1 fruit fly cellular context compared by ENCODE assay signal in genomic region chr2L:5054953-5055352, dm6.
A peak's percentile ranks its signal among the peaks of the same experiment; 100 is the strongest.
TF ChIP-seq lines count a peak whose summit lies in the region.

TSS of gene CG14036 (minus strand) at chr2L:5055016.
TSS of gene His3.3A (plus strand) at chr2L:5055058.

TF ChIP-seq in whole organism, embryonic, 481 proteins besides CTCF, POLR2A, EP300 and RAD21 (continued from another document):
- TF ChIP-seq CG2678 (tag; optimal IDR thresholded peaks at IDR 0.05; lab: Kevin White, UChicago) = peak; percentile 14
- peak; percentile 56 for TF ChIP-seq nmo (GFP tag; optimal IDR thresholded peaks at IDR 0.05; lab: Kevin White, UChicago)
- TF ChIP-seq Hey (tag; optimal IDR thresholded peaks at IDR 0.05; lab: Kevin White, UChicago) = no peak
- peak; percentile 30 for TF ChIP-seq B-H2 (GFP tag; optimal IDR thresholded peaks at IDR 0.05; lab: Kevin White, UChicago)
- no peak for TF ChIP-seq CG3065 (GFP tag; optimal IDR thresholded peaks at IDR 0.05; lab: Kevin White, UChicago)
- no peak for TF ChIP-seq Ada2b (GFP tag; IDR thresholded peaks at IDR 0.05; lab: Robert Waterston, UW)
- TF ChIP-seq Hand (GFP tag; optimal IDR thresholded peaks at IDR 0.05; lab: Kevin White, UChicago) = no peak
- peak; percentile 60 for TF ChIP-seq bbx (GFP tag; IDR thresholded peaks at IDR 0.05; lab: Robert Waterston, UW; ENCODE audit: partially characterized antibody)
- TF ChIP-seq CG1233 (GFP tag; optimal IDR thresholded peaks at IDR 0.05; lab: Kevin White, UChicago) = no peak
- no peak for TF ChIP-seq CG10979 (tag; optimal IDR thresholded peaks at IDR 0.05; lab: Kevin White, UChicago)
- 0 out of 3 replicates have a peak, but pooled peaks have one; percentile 20 for TF ChIP-seq CG7963 (GFP tag; IDR thresholded peaks at IDR 0.05; lab: Robert Waterston, UW; ENCODE audit: partially characterized antibody)
- peak; percentile 15 for TF ChIP-seq grau (tag; optimal IDR thresholded peaks at IDR 0.05; lab: Kevin White, UChicago)
- no peak for TF ChIP-seq Neu2 (GFP tag; optimal IDR thresholded peaks at IDR 0.05; lab: Kevin White, UChicago; ENCODE audit: borderline replicate concordance)
- peak; percentile 52; the same call in 2 of the 3 replicates for TF ChIP-seq zen2 (GFP tag; IDR thresholded peaks at IDR 0.05; lab: Robert Waterston, UW; ENCODE audit: partially characterized antibody)
- TF ChIP-seq ro (GFP tag; IDR thresholded peaks at IDR 0.05; lab: Robert Waterston, UW) = no peak
- TF ChIP-seq ase (GFP tag; IDR thresholded peaks at IDR 0.05; lab: Robert Waterston, UW) = no peak
- no peak for TF ChIP-seq pb (GFP tag; optimal IDR thresholded peaks at IDR 0.05; lab: Kevin White, UChicago)
- no peak for TF ChIP-seq cwo (GFP tag; optimal IDR thresholded peaks at IDR 0.05; lab: Kevin White, UChicago)
- TF ChIP-seq CHES-1-like (GFP tag; optimal IDR thresholded peaks at IDR 0.05; lab: Kevin White, UChicago) = peak; percentile 53
- no peak for TF ChIP-seq Atf6 (GFP tag; IDR thresholded peaks at IDR 0.05; lab: Robert Waterston, UW)
- no peak for TF ChIP-seq D (optimal IDR thresholded peaks at IDR 0.05; lab: Kevin White, UChicago)
- TF ChIP-seq D (GFP tag; optimal IDR thresholded peaks at IDR 0.05; lab: Kevin White, UChicago) = no peak
- no peak for TF ChIP-seq Kr (GFP tag; optimal IDR thresholded peaks at IDR 0.05; lab: Kevin White, UChicago)
- TF ChIP-seq CG4282 (GFP tag; optimal IDR thresholded peaks at IDR 0.05; lab: Kevin White, UChicago) = no peak
- TF ChIP-seq CG14860 (GFP tag; IDR thresholded peaks at IDR 0.05; lab: Robert Waterston, UW; ENCODE audit: partially characterized antibody) = peak; percentile 58; the same call in 2 of the 3 replicates
- peak; percentile 69 for TF ChIP-seq Blimp-1 (GFP tag; optimal IDR thresholded peaks at IDR 0.05; lab: Kevin White, UChicago)
- peak; percentile 41 for TF ChIP-seq CG13894 (tag; optimal IDR thresholded peaks at IDR 0.05; lab: Kevin White, UChicago)
- no peak for TF ChIP-seq Dfd (GFP tag; optimal IDR thresholded peaks at IDR 0.05; lab: Kevin White, UChicago)
- TF ChIP-seq mld (GFP tag; IDR thresholded peaks at IDR 0.05; lab: Robert Waterston, UW; ENCODE audit: partially characterized antibody) = 0 out of 3 replicates have a peak, but pooled peaks have one; percentile 41
- TF ChIP-seq CG12659 (GFP tag; optimal IDR thresholded peaks at IDR 0.05; lab: Kevin White, UChicago) = peak; percentile 64
- TF ChIP-seq nom (GFP tag; optimal IDR thresholded peaks at IDR 0.05; lab: Kevin White, UChicago) = peak; percentile 29
- peak; percentile 56 for TF ChIP-seq CG3281 (GFP tag; optimal IDR thresholded peaks at IDR 0.05; lab: Kevin White, UChicago)
- no peak for TF ChIP-seq HmgD (GFP tag; optimal IDR thresholded peaks at IDR 0.05; lab: Kevin White, UChicago)
- TF ChIP-seq CG9727 (GFP tag; optimal IDR thresholded peaks at IDR 0.05; lab: Kevin White, UChicago) = peak; percentile 32
- TF ChIP-seq CG8388 (GFP tag; optimal IDR thresholded peaks at IDR 0.05; lab: Kevin White, UChicago) = no peak
- peak; percentile 75 for TF ChIP-seq Myb (GFP tag; optimal IDR thresholded peaks at IDR 0.05; lab: Kevin White, UChicago)
- TF ChIP-seq CG4707 (GFP tag; optimal IDR thresholded peaks at IDR 0.05; lab: Kevin White, UChicago) = no peak
- TF ChIP-seq rib (GFP tag; IDR thresholded peaks at IDR 0.05; lab: Robert Waterston, UW) = no peak
- TF ChIP-seq Spps (tag; optimal IDR thresholded peaks at IDR 0.05; lab: Kevin White, UChicago) = peak; percentile 1
- peak; percentile 56 for TF ChIP-seq CG17829 (tag; optimal IDR thresholded peaks at IDR 0.05; lab: Kevin White, UChicago)
- TF ChIP-seq stc (GFP tag; IDR thresholded peaks at IDR 0.05; lab: Robert Waterston, UW) = no peak
- no peak for TF ChIP-seq B-H1 (GFP tag; IDR thresholded peaks at IDR 0.05; lab: Robert Waterston, UW)
- TF ChIP-seq CG2875 (GFP tag; optimal IDR thresholded peaks at IDR 0.05; lab: Kevin White, UChicago) = no peak
- no peak for TF ChIP-seq danr (GFP tag; IDR thresholded peaks at IDR 0.05; lab: Robert Waterston, UW)
- no peak for TF ChIP-seq Max (GFP tag; optimal IDR thresholded peaks at IDR 0.05; lab: Kevin White, UChicago)
- peak; percentile 42 for TF ChIP-seq Hmr (GFP tag; optimal IDR thresholded peaks at IDR 0.05; lab: Kevin White, UChicago)
- TF ChIP-seq Adf1 (GFP tag; IDR thresholded peaks at IDR 0.05; lab: Robert Waterston, UW) = no peak
- TF ChIP-seq ERR (GFP tag; optimal IDR thresholded peaks at IDR 0.05; lab: Kevin White, UChicago) = no peak
- no peak for TF ChIP-seq CG3838 (GFP tag; optimal IDR thresholded peaks at IDR 0.05; lab: Kevin White, UChicago)
- peak; percentile 86 for TF ChIP-seq sd (tag; optimal IDR thresholded peaks at IDR 0.05; lab: Kevin White, UChicago)
- no peak for TF ChIP-seq pros (GFP tag; optimal IDR thresholded peaks at IDR 0.05; lab: Kevin White, UChicago)
- TF ChIP-seq Xbp1 (GFP tag; optimal IDR thresholded peaks at IDR 0.05; lab: Kevin White, UChicago) = peak; percentile 18
- TF ChIP-seq psq (GFP tag; optimal IDR thresholded peaks at IDR 0.05; lab: Kevin White, UChicago) = no peak
- peak; percentile 24 for TF ChIP-seq jumu (GFP tag; optimal IDR thresholded peaks at IDR 0.05; lab: Kevin White, UChicago)
- TF ChIP-seq her (GFP tag; optimal IDR thresholded peaks at IDR 0.05; lab: Kevin White, UChicago) = no peak
- TF ChIP-seq pita (GFP tag; optimal IDR thresholded peaks at IDR 0.05; lab: Kevin White, UChicago) = no peak
- TF ChIP-seq gem (tag; optimal IDR thresholded peaks at IDR 0.05; lab: Kevin White, UChicago) = peak; percentile 5
- TF ChIP-seq CG6765 (GFP tag; optimal IDR thresholded peaks at IDR 0.05; lab: Kevin White, UChicago) = no peak
- no peak for TF ChIP-seq ranshi (GFP tag; IDR thresholded peaks at IDR 0.05; lab: Robert Waterston, UW)
- TF ChIP-seq CG6854 (GFP tag; optimal IDR thresholded peaks at IDR 0.05; lab: Kevin White, UChicago) = no peak
- TF ChIP-seq ap (GFP tag; IDR thresholded peaks at IDR 0.05; lab: Robert Waterston, UW) = no peak
- no peak for TF ChIP-seq CG14050 (GFP tag; IDR thresholded peaks at IDR 0.05; lab: Robert Waterston, UW)
- no peak for TF ChIP-seq CG10462 (GFP tag; optimal IDR thresholded peaks at IDR 0.05; lab: Kevin White, UChicago)
- TF ChIP-seq en (GFP tag; optimal IDR thresholded peaks at IDR 0.05; lab: Kevin White, UChicago) = no peak
- no peak for TF ChIP-seq CG18476 (GFP tag; optimal IDR thresholded peaks at IDR 0.05; lab: Kevin White, UChicago)
- no peak for TF ChIP-seq CG15479 (GFP tag; optimal IDR thresholded peaks at IDR 0.05; lab: Kevin White, UChicago)
- no peak for TF ChIP-seq dpn (GFP tag; optimal IDR thresholded peaks at IDR 0.05; lab: Kevin White, UChicago)
- no peak for TF ChIP-seq pan (optimal IDR thresholded peaks at IDR 0.05; lab: Kevin White, UChicago)
- peak in 1 of 2 experiments; percentile 36 for TF ChIP-seq pan (GFP tag; optimal IDR thresholded peaks at IDR 0.05 in 1 of 2, IDR thresholded peaks at IDR 0.05 in 1 of 2)
- peak; percentile 24 for TF ChIP-seq HHEX (GFP tag; optimal IDR thresholded peaks at IDR 0.05; lab: Kevin White, UChicago)
- no peak for TF ChIP-seq Usf (GFP tag; optimal IDR thresholded peaks at IDR 0.05; lab: Kevin White, UChicago)
- no peak for TF ChIP-seq cg (GFP tag; optimal IDR thresholded peaks at IDR 0.05; lab: Kevin White, UChicago)
- TF ChIP-seq vvl (GFP tag; IDR thresholded peaks at IDR 0.05; lab: Robert Waterston, UW) = 0 out of 2 replicates have a peak, but pooled peaks have one; percentile 47
- TF ChIP-seq CG33557 (GFP tag; optimal IDR thresholded peaks at IDR 0.05; lab: Kevin White, UChicago) = no peak
- TF ChIP-seq CG5180 (GFP tag; optimal IDR thresholded peaks at IDR 0.05; lab: Kevin White, UChicago) = no peak
- peak; percentile 20 for TF ChIP-seq nerfin-1 (tag; optimal IDR thresholded peaks at IDR 0.05; lab: Kevin White, UChicago)
- peak; percentile 59; the same call in 1 of the 2 replicates for TF ChIP-seq CG42726 (GFP tag; IDR thresholded peaks at IDR 0.05; lab: Robert Waterston, UW; ENCODE audit: partially characterized antibody)
- no peak for TF ChIP-seq prd (optimal IDR thresholded peaks at IDR 0.05; lab: Kevin White, UChicago)
- no peak for TF ChIP-seq prd (GFP tag; IDR thresholded peaks at IDR 0.05; lab: Robert Waterston, UW)
- no peak for TF ChIP-seq CG6683 (GFP tag; optimal IDR thresholded peaks at IDR 0.05; lab: Kevin White, UChicago)
- peak; percentile 91 for TF ChIP-seq E2f2 (GFP tag; IDR thresholded peaks at IDR 0.05; lab: Robert Waterston, UW)
- TF ChIP-seq knrl (GFP tag; IDR thresholded peaks at IDR 0.05; lab: Robert Waterston, UW; ENCODE audit: partially characterized antibody) = peak; percentile 52; the same call in 2 of the 3 replicates
- no peak for TF ChIP-seq CG6689 (GFP tag; IDR thresholded peaks at IDR 0.05; lab: Robert Waterston, UW)
- TF ChIP-seq CG8359 (GFP tag; optimal IDR thresholded peaks at IDR 0.05; lab: Kevin White, UChicago; ENCODE audit: borderline replicate concordance) = no peak
- no peak for TF ChIP-seq odd (GFP tag; optimal IDR thresholded peaks at IDR 0.05; lab: Kevin White, UChicago)
- peak; percentile 68; the same call in 1 of the 4 replicates for TF ChIP-seq chinmo (GFP tag; IDR thresholded peaks at IDR 0.05; lab: Robert Waterston, UW; ENCODE audit: partially characterized antibody)
- TF ChIP-seq sna (GFP tag; IDR thresholded peaks at IDR 0.05; lab: Robert Waterston, UW; ENCODE audit: partially characterized antibody) = peak; percentile 66
- peak; percentile 42 for TF ChIP-seq Rfx (GFP tag; IDR thresholded peaks at IDR 0.05; lab: Robert Waterston, UW)
- no peak for TF ChIP-seq Nf-YA (GFP tag; IDR thresholded peaks at IDR 0.05; lab: Robert Waterston, UW)
- peak; percentile 21 for TF ChIP-seq shn (GFP tag; optimal IDR thresholded peaks at IDR 0.05; lab: Kevin White, UChicago)
- peak; percentile 21 for TF ChIP-seq pho (GFP tag; optimal IDR thresholded peaks at IDR 0.05; lab: Kevin White, UChicago)
- no peak for TF ChIP-seq CG14014 (GFP tag; IDR thresholded peaks at IDR 0.05; lab: Robert Waterston, UW)
- TF ChIP-seq zfh1 (GFP tag; IDR thresholded peaks at IDR 0.05; lab: Robert Waterston, UW) = no peak
- TF ChIP-seq CG18262 (tag; optimal IDR thresholded peaks at IDR 0.05; lab: Kevin White, UChicago) = no peak
- TF ChIP-seq dimm (GFP tag; IDR thresholded peaks at IDR 0.05; lab: Robert Waterston, UW) = no peak
- no peak for TF ChIP-seq wor (GFP tag; IDR thresholded peaks at IDR 0.05; lab: Robert Waterston, UW)
- peak; percentile 43; the same call in 1 of the 2 replicates for TF ChIP-seq inv (GFP tag; IDR thresholded peaks at IDR 0.05; lab: Robert Waterston, UW; ENCODE audit: partially characterized antibody)
- TF ChIP-seq Mes4 (GFP tag; optimal IDR thresholded peaks at IDR 0.05; lab: Kevin White, UChicago) = no peak
- TF ChIP-seq CG11456 (GFP tag; IDR thresholded peaks at IDR 0.05; lab: Robert Waterston, UW) = no peak
- peak; percentile 69 for TF ChIP-seq unc-4 (GFP tag; IDR thresholded peaks at IDR 0.05; lab: Robert Waterston, UW; ENCODE audit: partially characterized antibody)
- no peak for TF ChIP-seq disco-r (GFP tag; optimal IDR thresholded peaks at IDR 0.05; lab: Kevin White, UChicago)
- TF ChIP-seq onecut (GFP tag; IDR thresholded peaks at IDR 0.05; lab: Robert Waterston, UW) = no peak
- TF ChIP-seq cad (GFP tag; optimal IDR thresholded peaks at IDR 0.05; lab: Kevin White, UChicago) = no peak
- no peak for TF ChIP-seq sr (GFP tag; IDR thresholded peaks at IDR 0.05; lab: Robert Waterston, UW)
- no peak for TF ChIP-seq CG8478 (optimal IDR thresholded peaks at IDR 0.05; lab: Kevin White, UChicago)
- TF ChIP-seq HLH54F (GFP tag; optimal IDR thresholded peaks at IDR 0.05; lab: Kevin White, UChicago) = peak; percentile 12
- TF ChIP-seq Bdp1 (GFP tag; optimal IDR thresholded peaks at IDR 0.05; lab: Kevin White, UChicago) = no peak
- peak; percentile 46 for TF ChIP-seq CG2120 (GFP tag; optimal IDR thresholded peaks at IDR 0.05; lab: Kevin White, UChicago)
- TF ChIP-seq HLHmδ (GFP tag; optimal IDR thresholded peaks at IDR 0.05; lab: Kevin White, UChicago) = peak; percentile 74
- TF ChIP-seq Camta (GFP tag; optimal IDR thresholded peaks at IDR 0.05; lab: Kevin White, UChicago) = no peak
- peak; percentile 63; the same call in 2 of the 3 replicates for TF ChIP-seq Opbp (GFP tag; IDR thresholded peaks at IDR 0.05; lab: Robert Waterston, UW; ENCODE audit: partially characterized antibody)
- peak; percentile 41 for TF ChIP-seq Ets65A (GFP tag; lab: Kevin White, UChicago)
- no peak for TF ChIP-seq CG2129 (GFP tag; IDR thresholded peaks at IDR 0.05; lab: Robert Waterston, UW; ENCODE audit: partially characterized antibody)
- no peak for TF ChIP-seq slou (GFP tag; optimal IDR thresholded peaks at IDR 0.05; lab: Kevin White, UChicago)
- TF ChIP-seq CG13287 (GFP tag; IDR thresholded peaks at IDR 0.05; lab: Robert Waterston, UW; ENCODE audit: partially characterized antibody) = peak; percentile 81
- no peak for TF ChIP-seq CG10209 (GFP tag; optimal IDR thresholded peaks at IDR 0.05; lab: Kevin White, UChicago)
- no peak for TF ChIP-seq CG4424 (GFP tag; optimal IDR thresholded peaks at IDR 0.05; lab: Kevin White, UChicago)
- peak; percentile 37 for TF ChIP-seq Nf-YC (tag; optimal IDR thresholded peaks at IDR 0.05; lab: Kevin White, UChicago)
- peak; percentile 69 for TF ChIP-seq CG16813 (GFP tag; IDR thresholded peaks at IDR 0.05; lab: Robert Waterston, UW; ENCODE audit: partially characterized antibody)
- no peak for TF ChIP-seq Elba2 (GFP tag; optimal IDR thresholded peaks at IDR 0.05; lab: Kevin White, UChicago)
- TF ChIP-seq CG31224 (GFP tag; IDR thresholded peaks at IDR 0.05; lab: Robert Waterston, UW) = no peak
- no peak for TF ChIP-seq Lhr (GFP tag; optimal IDR thresholded peaks at IDR 0.05; lab: Kevin White, UChicago)
- no peak for TF ChIP-seq chn (GFP tag; optimal IDR thresholded peaks at IDR 0.05; lab: Kevin White, UChicago)
- TF ChIP-seq CG2202 (tag; optimal IDR thresholded peaks at IDR 0.05; lab: Kevin White, UChicago) = no peak
- peak; percentile 51; the same call in 2 of the 3 replicates for TF ChIP-seq row (GFP tag; IDR thresholded peaks at IDR 0.05; lab: Robert Waterston, UW)
- no peak for TF ChIP-seq jing (GFP tag; optimal IDR thresholded peaks at IDR 0.05; lab: Kevin White, UChicago)
- no peak for TF ChIP-seq CG18619 (GFP tag; optimal IDR thresholded peaks at IDR 0.05; lab: Kevin White, UChicago)
- no peak for TF ChIP-seq NK7.1 (GFP tag; optimal IDR thresholded peaks at IDR 0.05; lab: Kevin White, UChicago)
